Fruit fly (Drosophila melanogaster): ENCODE results near the gene CG15484.

Gene CG15484

dm6 chr2L:12718437-12719376, 11.2 kb upstream of the CG15484 start, which contains the start of gene MRP:
TSS of gene MRP (plus strand) at chr2L:12719045.
- no peak for TF ChIP-seq spab (GFP tag; optimal IDR thresholded peaks at IDR 0.05)
- no peak for TF ChIP-seq net (GFP tag; optimal IDR thresholded peaks at IDR 0.05)
- no peak for TF ChIP-seq Sox14 (GFP tag; optimal IDR thresholded peaks at IDR 0.05)
- 0 out of 2 replicates have a peak, but pooled peaks have one; percentile 6 for TF ChIP-seq CG15336 (GFP tag; IDR thresholded peaks at IDR 0.05)
- TF ChIP-seq vri (GFP tag; optimal IDR thresholded peaks at IDR 0.05) = peak; percentile 23
- 0 out of 3 replicates have a peak, but pooled peaks have one; percentile 34 for TF ChIP-seq CG8119 (GFP tag; IDR thresholded peaks at IDR 0.05)
- no peak for TF ChIP-seq Met (GFP tag; optimal IDR thresholded peaks at IDR 0.05)
- TF ChIP-seq achi (GFP tag; optimal IDR thresholded peaks at IDR 0.05) = no peak
- peak; percentile 64 for TF ChIP-seq fkh (GFP tag; optimal IDR thresholded peaks at IDR 0.05)
- no peak for TF ChIP-seq Lpt (GFP tag; optimal IDR thresholded peaks at IDR 0.05)

dm6 chr2L:12712852-12713251, 5.3 kb upstream of the CG15484 start, which contains the start of gene CG5787:
TSS of gene CG5787 (minus strand) at chr2L:12712952.
- TF ChIP-seq CG34406 (GFP tag; optimal IDR thresholded peaks at IDR 0.05) (no peak), Eip78C (GFP tag) (no peak), CG7368 (GFP tag; optimal IDR thresholded peaks at IDR 0.05) (no peak), CG6854 (GFP tag; optimal IDR thresholded peaks at IDR 0.05) (no peak), Sox102F (GFP tag; optimal IDR thresholded peaks at IDR 0.05) (no peak), spab (GFP tag; optimal IDR thresholded peaks at IDR 0.05) (no peak), dac (GFP tag; optimal IDR thresholded peaks at IDR 0.05) (no peak), topi (GFP tag; optimal IDR thresholded peaks at IDR 0.05) (no peak), CG10669 (GFP tag; optimal IDR thresholded peaks at IDR 0.05) (no peak)

dm6 chr2L:12712255-12712654, 4.7 kb upstream of the CG15484 start:
- peak; percentile 7 for TF ChIP-seq esn (GFP tag; optimal IDR thresholded peaks at IDR 0.05)
- TF ChIP-seq OdsH (GFP tag; optimal IDR thresholded peaks at IDR 0.05) = no peak

dm6 chr2L:12708576-12708975, 1.1 kb upstream of the CG15484 start:
- no peak for TF ChIP-seq CG6163 (GFP tag; IDR thresholded peaks at IDR 0.05)
- no peak for TF ChIP-seq CG11762 (GFP tag; optimal IDR thresholded peaks at IDR 0.05; ENCODE audit: insufficient read depth)
- TF ChIP-seq CG7368 (GFP tag; optimal IDR thresholded peaks at IDR 0.05) = no peak
- no peak for TF ChIP-seq Eip78C (GFP tag)
- TF ChIP-seq Hr39 (GFP tag; optimal IDR thresholded peaks at IDR 0.05) = no peak
- TF ChIP-seq spab (GFP tag; optimal IDR thresholded peaks at IDR 0.05) = no peak
- no peak for TF ChIP-seq CG15336 (GFP tag; IDR thresholded peaks at IDR 0.05)
- TF ChIP-seq Eip75B (GFP tag; optimal IDR thresholded peaks at IDR 0.05) = no peak
- TF ChIP-seq CG16779 (tag; optimal IDR thresholded peaks at IDR 0.05) = no peak
- no peak for TF ChIP-seq fd59A (GFP tag; optimal IDR thresholded peaks at IDR 0.05)
- no peak for TF ChIP-seq CG9139 (GFP tag; optimal IDR thresholded peaks at IDR 0.05)
- TF ChIP-seq pdm3 (GFP tag; optimal IDR thresholded peaks at IDR 0.05) = no peak
- no peak for TF ChIP-seq esn (GFP tag; optimal IDR thresholded peaks at IDR 0.05)
- TF ChIP-seq CG11902 (GFP tag; optimal IDR thresholded peaks at IDR 0.05) = no peak
- no peak for TF ChIP-seq CG31627 (GFP tag; optimal IDR thresholded peaks at IDR 0.05)
- TF ChIP-seq fkh (GFP tag; optimal IDR thresholded peaks at IDR 0.05) = no peak
- TF ChIP-seq svp (GFP tag) = no peak
- TF ChIP-seq CG11294 (GFP tag; IDR thresholded peaks at IDR 0.05) = no peak

dm6 chr2L:12705376-12705775, 2.1 kb downstream of the CG15484 start:
- peak; percentile 54 for TF ChIP-seq Eip78C (GFP tag)
- no peak for TF ChIP-seq spab (GFP tag; optimal IDR thresholded peaks at IDR 0.05)
- peak; percentile 95 for TF ChIP-seq svp (GFP tag)
- TF ChIP-seq CG1621 (tag; optimal IDR thresholded peaks at IDR 0.05) = no peak

All from whole organism, prepupa.